Worm (Caenorhabditis elegans): ENCODE data around the gene F53C11.5.

F53C11.5 gene

DNA sequence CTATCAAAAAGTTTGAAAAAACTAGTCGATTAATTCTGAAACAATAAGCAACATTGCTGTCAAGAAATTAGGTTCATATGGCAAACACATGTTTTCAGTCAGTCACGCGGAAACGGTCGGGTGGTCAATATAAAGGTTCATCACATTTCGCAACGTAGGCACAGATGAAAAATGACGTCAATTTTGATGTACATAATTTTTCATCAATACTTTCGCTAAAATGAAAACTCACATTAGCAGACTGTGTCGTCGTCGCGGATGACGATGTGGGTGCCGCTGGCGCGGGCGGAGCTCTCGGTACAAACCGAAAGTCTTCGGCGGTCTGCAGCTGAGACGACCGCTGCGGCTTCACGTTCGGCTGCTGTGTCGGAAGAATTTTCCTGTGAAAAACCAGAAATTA lies 16.6 kb downstream of the F53C11.5 start, which contains the start of gene swan-2:
TSS of gene swan-2 (minus strand) at position 380 of the 400 bp plus-strand sequence.
- TF ChIP-seq dpff-1 (tag; optimal IDR thresholded peaks at IDR 0.05) (no peak), mcd-1 (GFP tag; IDR thresholded peaks at IDR 0.05) (no peak), unc-62 (GFP tag; optimal IDR thresholded peaks at IDR 0.05) (no peak), madf-10 (tag; optimal IDR thresholded peaks at IDR 0.05) (no peak), cebp-1 (GFP tag; IDR thresholded peaks at IDR 0.05) (peak; percentile 84), cebp-1 (tag; optimal IDR thresholded peaks at IDR 0.05) (peak; percentile 91), dox-1 (GFP tag; IDR thresholded peaks at IDR 0.05) (no peak), pha-4 (tag; optimal IDR thresholded peaks at IDR 0.05) (no peak), attf-5 (GFP tag; optimal IDR thresholded peaks at IDR 0.05) (peak; percentile 11), T07F8.4 (tag; optimal IDR thresholded peaks at IDR 0.05) (no peak), hsf-1 (GFP tag; IDR thresholded peaks at IDR 0.05) (no peak), T26A5.8 (tag; optimal IDR thresholded peaks at IDR 0.05) (no peak), ztf-3 (GFP tag; optimal IDR thresholded peaks at IDR 0.05) (no peak), B0336.3 (GFP tag; IDR thresholded peaks at IDR 0.05) (no peak), cebp-2 (GFP tag; IDR thresholded peaks at IDR 0.05) (no peak), ztf-28 (GFP tag; IDR thresholded peaks at IDR 0.05) (no peak), C17E4.6 (GFP tag; IDR thresholded peaks at IDR 0.05) (no peak), ztf-25 (GFP tag; IDR thresholded peaks at IDR 0.05) (no peak), F33H1.4 (GFP tag; IDR thresholded peaks at IDR 0.05) (no peak), F39B2.1 (GFP tag; IDR thresholded peaks at IDR 0.05) (no peak), unc-130 (GFP tag; optimal IDR thresholded peaks at IDR 0.05) (no peak), rpc-1 (optimal IDR thresholded peaks at IDR 0.05) (no peak), rpc-1 (tag; optimal IDR thresholded peaks at IDR 0.05) (no peak), ztf-18 (tag; optimal IDR thresholded peaks at IDR 0.05) (no peak), B0035.1 (tag; optimal IDR thresholded peaks at IDR 0.05) (no peak), lsy-27 (tag; optimal IDR thresholded peaks at IDR 0.05; ENCODE audit: borderline replicate concordance, insufficient read depth) (no peak), nhr-179 (tag; optimal IDR thresholded peaks at IDR 0.05) (no peak), nfya-1 (tag; optimal IDR thresholded peaks at IDR 0.05; ENCODE audit: borderline replicate concordance, insufficient read depth) (no peak), dpl-1 (GFP tag; optimal IDR thresholded peaks at IDR 0.05) (no peak), lsl-1 (GFP tag; optimal IDR thresholded peaks at IDR 0.05) (no peak), ceh-27 (GFP tag; optimal IDR thresholded peaks at IDR 0.05) (no peak), F52B5.7 (tag; optimal IDR thresholded peaks at IDR 0.05) (no peak), F37B4.10 (GFP tag; IDR thresholded peaks at IDR 0.05) (no peak), mes-4 (tag; optimal IDR thresholded peaks at IDR 0.05) (no peak), sdz-38 (tag; optimal IDR thresholded peaks at IDR 0.05) (no peak), egrh-3 (GFP tag; IDR thresholded peaks at IDR 0.05) (peak; percentile 46; the same call in 1 of the 2 replicates), zfh-2 (GFP tag; conservative IDR thresholded peaks at IDR 0.05) (peak; percentile 83)

- TF ChIP-seq ekl-4 (GFP tag; IDR thresholded peaks at IDR 0.05): 0 out of 2 replicates have a peak, but pooled peaks have one; percentile 29
- no peak for TF ChIP-seq ceh-91 (GFP tag; IDR thresholded peaks at IDR 0.05)
Observed at ce11 chrV:13807232-13807631, 19.9 kb downstream of the F53C11.5 start, which contains the start of gene swan-1. swan-1 (minus strand) TSS chrV:13807237.

DNA sequence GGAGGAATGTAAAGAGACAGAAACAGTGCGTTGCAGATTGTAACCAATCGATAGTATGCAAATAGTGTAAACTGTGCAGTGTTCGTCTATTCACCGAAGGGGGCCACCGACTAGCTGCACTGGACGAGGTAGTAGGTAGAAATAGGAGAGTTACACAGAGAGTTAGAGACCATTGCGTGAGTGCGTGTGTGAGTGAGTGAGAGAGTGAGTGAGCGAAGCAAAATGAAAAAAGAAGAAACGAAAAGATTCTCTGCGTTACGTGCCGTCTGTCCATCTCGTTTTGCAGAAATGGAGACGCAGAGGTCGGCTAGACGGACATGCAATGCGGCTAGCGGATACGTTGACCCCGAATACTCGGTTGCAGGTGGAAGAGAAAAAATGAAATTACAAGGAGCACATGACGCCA lies 21.1 kb downstream of the F53C11.5 start:
- no peak for TF ChIP-seq Y79H2A.3 (GFP tag; conservative IDR thresholded peaks at IDR 0.05)
- TF ChIP-seq nhr-90 (tag; optimal IDR thresholded peaks at IDR 0.05): no peak
- no peak for TF ChIP-seq unc-130 (GFP tag; optimal IDR thresholded peaks at IDR 0.05)
- no peak for TF ChIP-seq F49E8.2 (tag; optimal IDR thresholded peaks at IDR 0.05; ENCODE audit: insufficient read depth)
- no peak for TF ChIP-seq egl-18 (GFP tag; IDR thresholded peaks at IDR 0.05)
- TF ChIP-seq C06A6.2 (GFP tag; conservative IDR thresholded peaks at IDR 0.05): no peak
- TF ChIP-seq let-607 (tag; optimal IDR thresholded peaks at IDR 0.05): no peak
- no peak for TF ChIP-seq ztf-3 (GFP tag; optimal IDR thresholded peaks at IDR 0.05)
- peak; percentile 77 for TF ChIP-seq attf-5 (GFP tag; optimal IDR thresholded peaks at IDR 0.05)
- no peak for TF ChIP-seq snpc-1.3 (tag; optimal IDR thresholded peaks at IDR 0.05; ENCODE audit: insufficient read depth)
- no peak for TF ChIP-seq ekl-4 (GFP tag; IDR thresholded peaks at IDR 0.05)
- TF ChIP-seq Y53G8AR.9 (GFP tag; conservative IDR thresholded peaks at IDR 0.05): no peak
- TF ChIP-seq bed-2 (GFP tag; IDR thresholded peaks at IDR 0.05): no peak
- no peak for TF ChIP-seq C17E4.6 (GFP tag; IDR thresholded peaks at IDR 0.05)
- no peak for TF ChIP-seq fkh-3 (tag; optimal IDR thresholded peaks at IDR 0.05)

Data from whole organism, young adult.